Worm (Caenorhabditis elegans) whole organism, L4/young adult: ENCODE results near the gene srx-113.

Source experiments
- W03F9.2 ChIP-seq: fragments of 150-350 bp; optimal IDR thresholded peaks from 2 replicates; lab custom pipeline; 2014; ENCODE audit warnings: missing biosample characterization, missing genetic modification characterization
- dao-5 ChIP-seq: sonication (generic microtip); optimal IDR thresholded peaks from 2 replicates; lab custom pipeline; 2016; ENCODE audit warnings: missing genotype, missing genetic modification characterization, moderate library complexity, missing compliant biosample characterization
- him-1 ChIP-seq: sonication (generic microtip); optimal IDR thresholded peaks from 2 replicates; lab custom pipeline; 2016; ENCODE audit warnings: missing genotype, missing genetic modification reagents, missing genetic modification characterization, missing compliant biosample characterization

- TF ChIP-seq him-1 (tag; lab: Kevin White, UChicago), result no peak
- TF ChIP-seq dao-5, result no peak
- no peak for TF ChIP-seq W03F9.2 (tag; lab: Kevin White, UChicago)
These were observed 43.9 kb downstream of the srx-113 start, which contains the start of gene C14C10.1 for ce11 chrV:12588030-12588429.
